Worm (Caenorhabditis elegans) whole organism, young adult: ENCODE data around the gene skpo-1.

Experiments
- D2030.7 ChIP-seq: fragments of 200-800 bp; sonication (Bioruptor generic); IDR thresholded peaks from 2 replicates; pipeline ENCODE4 v1.3.6; 2022; ENCODE audit warnings: missing genetic modification reagents, missing genetic modification characterization, missing compliant biosample characterization
- dox-1 ChIP-seq: fragments of 200-800 bp; sonication (Bioruptor generic); IDR thresholded peaks from 2 replicates; pipeline ENCODE4 v1.3.6; 2022; ENCODE audit warnings: missing genetic modification reagents, missing genetic modification characterization, missing compliant biosample characterization
- madf-8 ChIP-seq: fragments of 200-800 bp; sonication (Bioruptor generic); conservative IDR thresholded peaks from 2 replicates; pipeline ENCODE4 v1.3.6; 2022; ENCODE audit warnings: missing genetic modification reagents, missing genetic modification characterization, missing compliant biosample characterization
- somi-1 ChIP-seq: fragments of 200-800 bp; sonication (Bioruptor generic); optimal IDR thresholded peaks from 2 replicates; lab custom pipeline; 2018; ENCODE audit warnings: mild to moderate bottlenecking, missing genetic modification characterization, missing compliant biosample characterization
- ztf-18 ChIP-seq: sonication (generic microtip); optimal IDR thresholded peaks from 2 replicates; lab custom pipeline; 2016; ENCODE audit warnings: missing genotype, mild to moderate bottlenecking, missing genetic modification characterization, missing compliant biosample characterization

- no peak for TF ChIP-seq madf-8
- TF ChIP-seq ztf-18 (tag; lab: Kevin White, UChicago), result no peak
- TF ChIP-seq dox-1 (GFP tag; lab: Robert Waterston, UW), result no peak
- no peak for TF ChIP-seq somi-1
- no peak for TF ChIP-seq D2030.7 (GFP tag; lab: Robert Waterston, UW)
Measured at ce11 chrII:8431954-8432353, 27.3 kb upstream of the skpo-1 start, which contains the start of gene acp-2.
